Fruit fly (Drosophila melanogaster): ENCODE results near the gene Traf4.

Gene Traf4

DNA sequence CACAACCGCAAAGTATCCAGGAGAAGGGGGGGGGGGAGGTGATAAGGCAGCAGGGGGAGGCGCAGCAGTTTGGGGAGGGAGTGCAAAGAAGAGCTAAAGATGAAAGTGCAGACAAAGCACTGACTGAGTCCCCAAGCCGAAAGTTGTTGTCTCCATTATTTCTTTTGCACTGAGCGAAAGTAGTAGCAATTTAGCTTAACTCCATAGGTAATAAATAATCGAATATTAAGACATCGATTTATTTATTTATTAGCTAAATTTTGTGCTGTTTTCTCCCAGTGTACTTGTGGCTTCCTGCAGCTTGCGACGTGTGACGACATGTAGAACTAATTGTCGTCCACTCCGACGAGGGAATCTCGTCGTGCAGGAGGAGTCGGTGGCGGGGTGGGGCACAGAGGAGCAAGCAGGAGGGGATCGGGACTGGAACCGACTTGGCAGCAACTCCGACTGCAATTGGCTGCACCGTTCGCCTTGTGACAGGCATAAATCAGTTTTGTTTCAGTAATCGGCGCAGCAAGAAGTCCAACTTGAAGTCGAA is at the start of gene Traf4:
Traf4 (plus strand) TSS at position 488 of the 538 bp plus-strand sequence.
- TF ChIP-seq cic (GFP tag; optimal IDR thresholded peaks at IDR 0.05) (no peak), CG1620 (GFP tag; optimal IDR thresholded peaks at IDR 0.05) (no peak), Hr96 (GFP tag; optimal IDR thresholded peaks at IDR 0.05) (no peak), bab1 (GFP tag; optimal IDR thresholded peaks at IDR 0.05) (no peak), kay (GFP tag; ENCODE audit: borderline replicate concordance) (no peak), CG12768 (GFP tag; optimal IDR thresholded peaks at IDR 0.05) (no peak), CG14711 (tag; optimal IDR thresholded peaks at IDR 0.05) (no peak), Clk (GFP tag; optimal IDR thresholded peaks at IDR 0.05) (no peak), tj (GFP tag; optimal IDR thresholded peaks at IDR 0.05) (no peak)

DNA sequence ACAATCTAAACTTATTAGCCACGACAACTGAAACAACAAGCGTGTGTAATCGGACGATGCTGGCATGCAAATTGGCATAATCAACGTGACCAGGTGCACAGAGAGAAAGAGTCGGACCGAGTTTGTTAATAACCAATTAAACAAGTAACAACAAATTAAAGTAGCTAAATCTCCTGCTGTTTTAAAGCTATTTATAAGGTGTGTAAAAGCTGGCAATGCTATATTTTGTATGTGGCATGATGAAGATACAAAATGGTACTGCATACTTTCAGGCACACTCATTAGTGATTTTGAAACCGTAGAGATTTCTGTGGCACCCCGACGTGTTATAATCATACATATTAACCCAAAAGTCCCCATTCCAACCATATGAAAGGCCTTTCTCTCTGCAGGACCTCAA is 43.8 kb upstream of the Traf4 start:
- TF ChIP-seq CG11617 (GFP tag; optimal IDR thresholded peaks at IDR 0.05): no peak
- no peak for TF ChIP-seq Clk (GFP tag; optimal IDR thresholded peaks at IDR 0.05)
- TF ChIP-seq CG5204 (GFP tag; optimal IDR thresholded peaks at IDR 0.05): no peak
- no peak for TF ChIP-seq pad (GFP tag; optimal IDR thresholded peaks at IDR 0.05)
- no peak for TF ChIP-seq cic (GFP tag; optimal IDR thresholded peaks at IDR 0.05)
- TF ChIP-seq toe (GFP tag; optimal IDR thresholded peaks at IDR 0.05): no peak
- no peak for TF ChIP-seq CG7101 (tag; optimal IDR thresholded peaks at IDR 0.05)
- no peak for TF ChIP-seq CG14711 (tag; optimal IDR thresholded peaks at IDR 0.05)
- no peak for TF ChIP-seq bab1 (GFP tag; optimal IDR thresholded peaks at IDR 0.05)
- TF ChIP-seq ovo (GFP tag; optimal IDR thresholded peaks at IDR 0.05): no peak
- no peak for TF ChIP-seq CG1620 (GFP tag; optimal IDR thresholded peaks at IDR 0.05)
- no peak for TF ChIP-seq cnc (optimal IDR thresholded peaks at IDR 0.05)
- no peak for TF ChIP-seq Hr96 (GFP tag; optimal IDR thresholded peaks at IDR 0.05)
- TF ChIP-seq kay (GFP tag; ENCODE audit: borderline replicate concordance): no peak
- no peak for TF ChIP-seq CG12768 (GFP tag; optimal IDR thresholded peaks at IDR 0.05)
- TF ChIP-seq Crg-1 (GFP tag; optimal IDR thresholded peaks at IDR 0.05): no peak
- no peak for TF ChIP-seq CG33017 (tag; optimal IDR thresholded peaks at IDR 0.05)

DNA sequence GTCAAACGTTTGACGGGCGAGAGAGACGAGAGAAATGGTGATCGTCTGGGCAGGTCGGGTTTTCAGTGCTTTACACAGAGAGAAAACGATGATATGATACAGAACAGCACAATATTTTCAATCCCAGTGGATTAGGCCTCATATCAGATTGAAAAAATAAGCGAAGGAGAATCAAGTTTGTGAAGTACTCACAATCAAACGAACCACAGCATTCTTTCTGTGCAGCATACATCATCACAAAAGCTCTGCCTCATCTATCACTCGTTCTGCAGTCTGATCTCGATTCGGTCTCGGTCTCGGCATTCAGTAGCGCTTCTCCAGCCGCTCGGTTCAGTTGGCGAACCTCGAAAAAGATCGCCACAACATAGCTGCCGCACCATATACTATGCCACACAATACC is 37.5 kb upstream of the Traf4 start, which contains the start of gene bdl:
bdl (plus strand) TSS at position 301 of the 400 bp plus-strand sequence.
- TF ChIP-seq Mnt (GFP tag; optimal IDR thresholded peaks at IDR 0.05): no peak
- no peak for TF ChIP-seq CG7101 (tag; optimal IDR thresholded peaks at IDR 0.05)
- TF ChIP-seq CG11617 (GFP tag; optimal IDR thresholded peaks at IDR 0.05): no peak
- peak; percentile 20 for TF ChIP-seq tj (GFP tag; optimal IDR thresholded peaks at IDR 0.05)
- peak; percentile 8 for TF ChIP-seq CG7045 (GFP tag; optimal IDR thresholded peaks at IDR 0.05)
- no peak for TF ChIP-seq CG5204 (GFP tag; optimal IDR thresholded peaks at IDR 0.05)
- TF ChIP-seq bab1 (GFP tag; optimal IDR thresholded peaks at IDR 0.05): no peak
- no peak for TF ChIP-seq Clk (GFP tag; optimal IDR thresholded peaks at IDR 0.05)
- TF ChIP-seq CG14711 (tag; optimal IDR thresholded peaks at IDR 0.05): no peak

DNA sequence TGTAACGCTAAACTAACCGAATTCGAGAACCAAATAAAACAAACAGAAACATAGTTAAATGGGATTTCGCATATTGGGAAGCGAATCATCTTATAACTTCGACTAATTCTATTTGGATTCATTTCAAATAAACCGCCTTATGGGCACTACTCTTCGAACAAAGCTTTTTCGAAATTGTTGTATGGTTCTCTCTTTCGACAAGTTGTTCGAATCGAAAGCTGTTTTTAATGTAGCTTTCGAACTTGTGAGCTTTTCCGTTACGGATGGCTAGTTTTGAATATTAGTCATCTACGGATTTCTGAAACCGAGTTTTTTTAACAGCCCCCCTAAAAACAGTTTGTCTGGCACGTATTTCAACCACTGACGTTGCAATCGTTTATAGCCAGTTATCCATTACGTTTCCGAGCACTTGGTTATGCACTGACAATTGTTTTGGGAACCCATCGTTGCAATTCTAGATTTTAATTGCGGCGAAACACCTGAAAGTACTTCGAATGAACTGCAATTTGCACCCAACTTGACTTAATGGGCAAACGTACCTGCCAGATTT is 29.9 kb upstream of the Traf4 start:
- TF ChIP-seq Crg-1 (GFP tag; optimal IDR thresholded peaks at IDR 0.05) (no peak), Hr96 (GFP tag; optimal IDR thresholded peaks at IDR 0.05) (peak; percentile 31), kay (GFP tag; ENCODE audit: borderline replicate concordance) (peak; percentile 83), tj (GFP tag; optimal IDR thresholded peaks at IDR 0.05) (no peak), CG7101 (tag; optimal IDR thresholded peaks at IDR 0.05) (peak; percentile 25), CG1620 (GFP tag; optimal IDR thresholded peaks at IDR 0.05) (no peak)

DNA sequence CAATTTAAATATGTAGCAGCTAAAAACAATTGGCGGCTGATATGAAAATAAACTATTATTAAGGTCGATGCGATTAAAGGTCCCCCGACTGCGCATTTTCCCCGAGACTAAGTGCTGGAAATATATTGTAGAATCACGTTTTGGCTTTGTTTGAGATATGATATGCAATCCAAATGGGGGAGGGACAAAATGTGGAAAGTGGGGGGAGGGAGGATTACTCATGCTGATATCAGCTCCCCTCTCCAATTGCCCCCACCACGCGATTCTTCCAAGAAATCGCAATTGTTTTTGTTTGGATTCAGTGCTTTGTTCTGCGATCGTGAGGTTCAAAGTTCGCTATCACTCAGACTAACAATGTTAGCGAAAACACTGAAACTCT is 29.2 kb upstream of the Traf4 start:
- TF ChIP-seq tj (GFP tag; optimal IDR thresholded peaks at IDR 0.05) (no peak), kay (GFP tag; ENCODE audit: borderline replicate concordance) (peak; percentile 94)

DNA sequence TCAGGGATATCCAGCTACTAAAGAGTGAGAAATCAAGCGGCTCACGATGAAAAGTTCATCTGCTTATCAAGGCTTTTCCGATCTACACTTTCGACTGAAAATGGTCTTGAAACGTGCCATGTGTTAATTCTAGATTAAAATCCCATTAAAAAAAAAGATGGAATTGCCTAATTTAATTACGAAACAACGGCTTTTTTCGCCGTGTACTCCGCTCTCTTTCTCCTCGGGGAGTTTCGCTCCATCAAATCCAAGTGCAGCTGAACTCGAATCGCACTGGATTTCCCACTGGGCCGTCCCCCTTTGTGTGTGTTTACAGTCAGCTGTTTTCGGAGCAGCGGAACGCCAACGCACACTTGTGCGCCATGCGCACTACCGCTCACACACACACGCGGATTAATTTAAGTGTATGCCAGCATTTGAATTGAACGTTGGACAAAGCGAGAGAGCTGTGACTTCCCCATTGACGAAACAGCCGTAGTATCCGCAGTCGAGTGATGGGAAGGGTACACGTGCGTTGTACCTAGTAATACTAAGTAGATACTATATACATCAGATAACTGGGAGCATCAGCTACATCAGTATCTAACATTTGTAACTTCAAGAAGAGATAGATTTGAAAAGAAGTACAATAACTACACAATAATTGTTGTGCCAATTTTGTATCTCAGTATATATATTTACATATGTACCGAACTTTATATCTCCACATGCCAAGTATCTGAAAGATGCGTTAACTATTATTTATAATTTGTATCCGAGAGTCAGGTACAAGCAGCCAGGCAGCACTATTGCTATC is 28.6 kb upstream of the Traf4 start:
- no peak for TF ChIP-seq Crg-1 (GFP tag; optimal IDR thresholded peaks at IDR 0.05)
- TF ChIP-seq tj (GFP tag; optimal IDR thresholded peaks at IDR 0.05): peak; percentile 54
- peak; percentile 82 for TF ChIP-seq bab1 (GFP tag; optimal IDR thresholded peaks at IDR 0.05)
- TF ChIP-seq toe (GFP tag; optimal IDR thresholded peaks at IDR 0.05): peak; percentile 60
- TF ChIP-seq Clk (GFP tag; optimal IDR thresholded peaks at IDR 0.05): peak; percentile 31
- peak; percentile 91 for TF ChIP-seq Hr96 (GFP tag; optimal IDR thresholded peaks at IDR 0.05)
- TF ChIP-seq CG5204 (GFP tag; optimal IDR thresholded peaks at IDR 0.05): peak; percentile 77
- TF ChIP-seq CG7101 (tag; optimal IDR thresholded peaks at IDR 0.05): peak; percentile 66
- TF ChIP-seq cic (GFP tag; optimal IDR thresholded peaks at IDR 0.05): peak; percentile 99
- peak; percentile 90 for TF ChIP-seq CG12768 (GFP tag; optimal IDR thresholded peaks at IDR 0.05)
- TF ChIP-seq CG1620 (GFP tag; optimal IDR thresholded peaks at IDR 0.05): peak; percentile 19
- TF ChIP-seq CG7045 (GFP tag; optimal IDR thresholded peaks at IDR 0.05): peak; percentile 78
- TF ChIP-seq kay (GFP tag; ENCODE audit: borderline replicate concordance): peak; percentile 91
- peak; percentile 74 for TF ChIP-seq pad (GFP tag; optimal IDR thresholded peaks at IDR 0.05)
- peak; percentile 66 for TF ChIP-seq CG14711 (tag; optimal IDR thresholded peaks at IDR 0.05)
- no peak for TF ChIP-seq cnc (optimal IDR thresholded peaks at IDR 0.05)
- TF ChIP-seq ovo (GFP tag; optimal IDR thresholded peaks at IDR 0.05): no peak
- TF ChIP-seq CG11617 (GFP tag; optimal IDR thresholded peaks at IDR 0.05): peak; percentile 82
- peak; percentile 22 for TF ChIP-seq CG33017 (tag; optimal IDR thresholded peaks at IDR 0.05)
- TF ChIP-seq Mnt (GFP tag; optimal IDR thresholded peaks at IDR 0.05): peak; percentile 74

All from whole organism, adult.